Worm (Caenorhabditis elegans) whole organism, early embryonic: ENCODE data around the gene bir-2.

Experiments used
- B0310.2 ChIP-seq: sonication (generic microtip); optimal IDR thresholded peaks from 2 replicates; lab custom pipeline; 2016; ENCODE audit warnings: mild to moderate bottlenecking, missing genetic modification characterization, missing compliant biosample characterization
- F13C5.2 ChIP-seq: sonication (generic microtip); optimal IDR thresholded peaks from 2 replicates; lab custom pipeline; 2017; ENCODE audit warnings: mild to moderate bottlenecking, missing genetic modification characterization, inconsistent platforms, missing compliant biosample characterization
- aly-1 ChIP-seq: sonication (generic microtip); optimal IDR thresholded peaks from 2 replicates; lab custom pipeline; 2016; ENCODE audit warnings: missing genetic modification characterization, missing compliant biosample characterization
- ama-1 ChIP-seq: fragments of 150-350 bp; optimal IDR thresholded peaks from 2 replicates; lab custom pipeline; 2014
- ceh-13 ChIP-seq: fragments of 200-800 bp; sonication (Bioruptor generic); optimal IDR thresholded peaks from 2 replicates; lab custom pipeline; 2018; ENCODE audit warnings: mild to moderate bottlenecking, missing genetic modification characterization, missing compliant biosample characterization
- ceh-36 ChIP-seq: sonication (generic microtip); optimal IDR thresholded peaks from 2 replicates; lab custom pipeline; 2016; ENCODE audit warnings: missing genetic modification characterization, inconsistent platforms, missing compliant biosample characterization
- ets-7 ChIP-seq: sonication (generic microtip); optimal IDR thresholded peaks from 2 replicates; lab custom pipeline; 2016; ENCODE audit warnings: missing genotype, missing genetic modification characterization, missing compliant biosample characterization
- flt-1 ChIP-seq: fragments of 200-800 bp; sonication (Bioruptor generic); IDR thresholded peaks from 2 replicates; pipeline ENCODE4 v1.3.6; 2022; ENCODE audit warnings: missing genetic modification characterization, missing compliant biosample characterization
- hmbx-1 ChIP-seq: sonication (generic microtip); optimal IDR thresholded peaks from 2 replicates; lab custom pipeline; 2016; ENCODE audit warnings: mild to moderate bottlenecking, missing genetic modification characterization, missing compliant biosample characterization
- hmg-4 ChIP-seq: fragments of 200-800 bp; sonication (Bioruptor generic); optimal IDR thresholded peaks from 2 replicates; lab custom pipeline; 2018; ENCODE audit warnings: mild to moderate bottlenecking, missing genetic modification characterization, missing compliant biosample characterization
- hnd-1 ChIP-seq: sonication (generic microtip); optimal IDR thresholded peaks from 2 replicates; lab custom pipeline; 2016; ENCODE audit warnings: missing genetic modification characterization, missing compliant biosample characterization
- pes-1 ChIP-seq: fragments of 200-800 bp; sonication (Bioruptor generic); IDR thresholded peaks from 2 replicates; pipeline ENCODE4 v1.3.6; 2022; ENCODE audit warnings: missing genetic modification reagents, missing genetic modification characterization, missing compliant biosample characterization
- scrt-1 ChIP-seq: fragments of 200-800 bp; sonication (Bioruptor generic); IDR thresholded peaks from 2 replicates; pipeline ENCODE4 v1.3.6; 2022; ENCODE audit warnings: missing genetic modification characterization, missing compliant biosample characterization
- sea-1 ChIP-seq: fragments of 200-800 bp; sonication (Bioruptor generic); conservative IDR thresholded peaks from 2 replicates; pipeline ENCODE4 v1.3.6; 2022; ENCODE audit warnings: missing genetic modification characterization, missing compliant biosample characterization
- tbx-11 ChIP-seq: fragments of 200-800 bp; sonication (Bioruptor generic); IDR thresholded peaks from 2 replicates; pipeline ENCODE4 v1.3.6; 2022; ENCODE audit warnings: missing genetic modification characterization, missing compliant biosample characterization
- tbx-37 ChIP-seq: fragments of 200-800 bp; sonication (Bioruptor generic); conservative IDR thresholded peaks from 2 replicates; pipeline ENCODE4 v1.3.6; 2022; ENCODE audit warnings: missing genetic modification reagents, missing genetic modification characterization, missing compliant biosample characterization
- tra-4 ChIP-seq: sonication (generic microtip); optimal IDR thresholded peaks from 2 replicates; lab custom pipeline; 2017; ENCODE audit warnings: missing genetic modification characterization, missing compliant biosample characterization

Gene bir-2

DNA sequence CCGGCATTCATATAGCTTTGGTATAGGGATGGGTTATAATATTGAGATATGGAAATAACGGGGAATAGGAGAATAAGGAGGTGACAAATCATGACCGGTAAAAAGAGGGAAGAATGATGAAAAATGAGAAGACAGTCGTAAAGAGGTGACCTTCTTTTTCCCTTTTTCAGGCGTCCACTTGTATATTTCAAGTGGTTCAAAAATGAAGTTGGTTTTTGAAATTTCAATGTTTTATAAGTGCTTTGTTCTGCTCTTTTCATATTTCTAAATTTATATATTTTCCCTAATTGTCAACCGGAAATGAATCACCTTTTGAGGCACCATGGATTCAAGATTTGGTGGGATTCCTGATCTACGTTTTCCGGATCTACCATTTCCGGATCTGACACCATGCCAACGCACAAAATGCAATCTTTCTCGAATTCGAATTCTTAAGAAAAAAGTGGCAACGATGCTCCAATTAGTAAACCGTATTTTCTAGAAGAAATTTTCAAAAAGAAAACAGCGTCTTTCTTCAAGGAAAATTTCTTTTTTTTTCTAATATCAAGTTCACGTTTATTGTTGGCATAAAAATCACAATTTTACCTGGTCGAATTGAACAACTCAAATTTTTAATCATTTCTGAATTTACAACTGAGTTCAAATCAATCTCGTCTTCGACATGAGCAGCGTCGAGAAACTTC lies 21.0 kb downstream of the bir-2 start, which contains the start of the genes F53F4.2 and F53F4.18:
F53F4.2 (minus strand) TSS at position 101 of the 683 bp plus-strand sequence.
F53F4.18 (plus strand) TSS at position 633 of the 683 bp plus-strand sequence.
- no peak for TF ChIP-seq ceh-36 (tag; lab: Kevin White, UChicago)
- no peak for TF ChIP-seq B0310.2 (tag; lab: Kevin White, UChicago)
- no peak for TF ChIP-seq scrt-1 (GFP tag; lab: Robert Waterston, UW)
- TF ChIP-seq flt-1 (GFP tag; lab: Robert Waterston, UW), result no peak
- TF ChIP-seq hmbx-1 (tag; lab: Kevin White, UChicago), result no peak
- no peak for TF ChIP-seq ets-7 (tag; lab: Kevin White, UChicago)

- TF ChIP-seq hnd-1 (tag; lab: Kevin White, UChicago) (no peak), aly-1 (tag; lab: Kevin White, UChicago) (no peak), tbx-11 (GFP tag; lab: Robert Waterston, UW) (no peak), hmg-4 (GFP tag; lab: Kevin White, UChicago) (no peak), ceh-36 (tag; lab: Kevin White, UChicago) (no peak), hmbx-1 (tag; lab: Kevin White, UChicago) (no peak), flt-1 (GFP tag; lab: Robert Waterston, UW) (no peak), pes-1 (GFP tag; lab: Robert Waterston, UW) (no peak), sea-1 (GFP tag; lab: Robert Waterston, UW) (no peak), B0310.2 (tag; lab: Kevin White, UChicago) (no peak), F13C5.2 (tag; lab: Kevin White, UChicago) (no peak), tbx-37 (no peak), scrt-1 (GFP tag; lab: Robert Waterston, UW) (no peak), ets-7 (tag; lab: Kevin White, UChicago) (no peak), ama-1 (lab: Kevin White, UChicago) (no peak), tra-4 (tag; lab: Kevin White, UChicago) (no peak), ceh-13 (no peak)
Observed at ce11 chrV:13591504-13592174, 23.0 kb downstream of the bir-2 start, which contains the start of gene tbcb-1. Gene tbcb-1 (plus strand): TSS chrV:13592124.

DNA sequence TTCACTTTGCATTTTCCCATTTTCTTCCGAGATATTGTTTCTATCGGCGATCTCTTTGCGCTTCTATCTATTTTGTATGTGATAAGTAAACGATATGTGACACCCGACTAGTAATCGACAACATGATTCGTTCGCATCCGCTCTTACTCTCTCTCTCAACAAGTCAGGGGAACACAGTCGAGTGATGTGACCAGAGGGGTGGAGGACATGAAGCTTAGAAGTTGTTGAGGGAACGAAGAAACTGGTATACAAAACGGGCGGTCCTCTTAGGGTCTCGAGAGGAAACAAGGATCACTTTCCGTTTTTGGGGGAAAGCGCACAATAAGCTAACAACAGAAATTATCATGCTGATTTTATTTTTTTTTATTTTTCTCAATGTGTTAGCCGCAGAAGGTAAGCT lies 24.4 kb downstream of the bir-2 start, which contains the start of gene F53F4.4:
F53F4.4 (plus strand) TSS at position 301 of the 400 bp plus-strand sequence.
- TF ChIP-seq hmbx-1 (tag; lab: Kevin White, UChicago) (no peak), sea-1 (GFP tag; lab: Robert Waterston, UW) (no peak), ceh-13 (no peak), tbx-11 (GFP tag; lab: Robert Waterston, UW) (no peak), hmg-4 (GFP tag; lab: Kevin White, UChicago) (no peak), hnd-1 (tag; lab: Kevin White, UChicago) (no peak)

- TF ChIP-seq pes-1 (GFP tag; lab: Robert Waterston, UW) (no peak), hmbx-1 (tag; lab: Kevin White, UChicago) (no peak), tbx-37 (no peak), tbx-11 (GFP tag; lab: Robert Waterston, UW) (no peak), sea-1 (GFP tag; lab: Robert Waterston, UW) (no peak), ceh-36 (tag; lab: Kevin White, UChicago) (no peak), hnd-1 (tag; lab: Kevin White, UChicago) (no peak), hmg-4 (GFP tag; lab: Kevin White, UChicago) (no peak), ets-7 (tag; lab: Kevin White, UChicago) (no peak), tra-4 (tag; lab: Kevin White, UChicago) (no peak), ama-1 (lab: Kevin White, UChicago) (no peak), scrt-1 (GFP tag; lab: Robert Waterston, UW) (no peak), aly-1 (tag; lab: Kevin White, UChicago) (no peak), B0310.2 (tag; lab: Kevin White, UChicago) (no peak), flt-1 (GFP tag; lab: Robert Waterston, UW) (no peak), ceh-13 (no peak), F13C5.2 (tag; lab: Kevin White, UChicago) (no peak)
Observed at ce11 chrV:13598370-13598769, 29.7 kb downstream of the bir-2 start.

DNA sequence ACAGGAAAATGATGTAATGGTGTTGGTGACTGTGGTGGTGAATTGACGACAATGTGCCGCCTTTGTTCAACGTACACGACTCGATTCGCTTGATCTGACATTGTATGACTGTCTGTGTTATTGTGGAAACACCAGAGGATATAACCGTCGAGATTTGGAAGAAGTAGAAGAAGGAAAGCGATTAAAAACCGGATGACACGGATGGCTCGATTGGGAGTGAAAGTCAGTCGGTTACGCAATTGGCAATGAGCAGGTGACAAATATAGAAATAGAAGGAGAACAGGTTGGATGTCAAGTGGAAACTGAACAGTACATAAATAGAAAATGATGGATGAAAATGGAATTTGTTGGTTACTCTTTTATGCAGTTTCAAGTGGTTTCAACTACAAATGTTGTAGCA lies 32.2 kb downstream of the bir-2 start, which contains the start of gene rdy-2:
rdy-2 (minus strand) TSS at position 101 of the 400 bp plus-strand sequence.
- no peak for TF ChIP-seq sea-1 (GFP tag; lab: Robert Waterston, UW)
- TF ChIP-seq scrt-1 (GFP tag; lab: Robert Waterston, UW), result no peak
- no peak for TF ChIP-seq ceh-13
- TF ChIP-seq ets-7 (tag; lab: Kevin White, UChicago), result no peak
- no peak for TF ChIP-seq ama-1 (lab: Kevin White, UChicago)
- TF ChIP-seq hmg-4 (GFP tag; lab: Kevin White, UChicago), result no peak
- TF ChIP-seq hnd-1 (tag; lab: Kevin White, UChicago), result no peak
- TF ChIP-seq flt-1 (GFP tag; lab: Robert Waterston, UW), result no peak
- no peak for TF ChIP-seq tbx-37
- no peak for TF ChIP-seq pes-1 (GFP tag; lab: Robert Waterston, UW)
- no peak for TF ChIP-seq aly-1 (tag; lab: Kevin White, UChicago)
- TF ChIP-seq F13C5.2 (tag; lab: Kevin White, UChicago), result no peak
- TF ChIP-seq tra-4 (tag; lab: Kevin White, UChicago), result no peak
- no peak for TF ChIP-seq B0310.2 (tag; lab: Kevin White, UChicago)
- TF ChIP-seq ceh-36 (tag; lab: Kevin White, UChicago), result no peak
- TF ChIP-seq hmbx-1 (tag; lab: Kevin White, UChicago), result no peak
- no peak for TF ChIP-seq tbx-11 (GFP tag; lab: Robert Waterston, UW)

- TF ChIP-seq ama-1 (lab: Kevin White, UChicago), result no peak
- TF ChIP-seq tra-4 (tag; lab: Kevin White, UChicago), result no peak
- TF ChIP-seq flt-1 (GFP tag; lab: Robert Waterston, UW), result no peak
Observed at ce11 chrV:13606651-13607242, 38.1 kb downstream of the bir-2 start, which contains the start of gene fmo-4. Gene fmo-4 (minus strand): TSS chrV:13606701.
